Worm (Caenorhabditis elegans): ENCODE measurements around the gene dyn-1.

ce11 chrX:15535190-15535636, 33.5 kb upstream of the dyn-1 start:
- TF ChIP-seq pha-4 (tag; optimal IDR thresholded peaks at IDR 0.05) (no peak), ztf-4 (tag; optimal IDR thresholded peaks at IDR 0.05) (no peak), sea-2 (GFP tag; optimal IDR thresholded peaks at IDR 0.05) (no peak), nhr-67 (tag; optimal IDR thresholded peaks at IDR 0.05) (no peak), ama-1 (optimal IDR thresholded peaks at IDR 0.05) (no peak), snpc-4 (tag; optimal IDR thresholded peaks at IDR 0.05) (no peak), lsy-12 (tag; optimal IDR thresholded peaks at IDR 0.05) (no peak), fkh-10 (GFP tag; optimal IDR thresholded peaks at IDR 0.05) (no peak), elt-2 (tag; optimal IDR thresholded peaks at IDR 0.05) (no peak), ZK546.5 (tag; optimal IDR thresholded peaks at IDR 0.05) (no peak), unc-62 (GFP tag; optimal IDR thresholded peaks at IDR 0.05) (no peak)

Data from whole organism, L3 larva.